Worm (Caenorhabditis elegans): ENCODE data around the gene pgp-1.
"Not testable (repeated sequence)": the region's sequence is repeated elsewhere in the genome, so short reads cannot be mapped to it uniquely, and the experiment has no call there.

The pgp-1 gene

ce11 chrIV:12599158-12599557 lies at the start of gene pgp-1:
Gene pgp-1 (minus strand): TSS chrIV:12599169.
- TF ChIP-seq nhr-80 (tag; optimal IDR thresholded peaks at IDR 0.05) (peak; percentile 88), dox-1 (GFP tag; IDR thresholded peaks at IDR 0.05) (0 out of 2 replicates have a peak, but pooled peaks have one; percentile 28), cebp-1 (GFP tag; IDR thresholded peaks at IDR 0.05) (no peak), cebp-1 (tag; optimal IDR thresholded peaks at IDR 0.05) (peak; percentile 16), tlf-1 (GFP tag; optimal IDR thresholded peaks at IDR 0.05) (no peak)

ce11 chrIV:12640875-12641860 lies 42.2 kb upstream of the pgp-1 start:
- TF ChIP-seq T07F8.4 (tag; optimal IDR thresholded peaks at IDR 0.05) (no peak), sdz-38 (tag; optimal IDR thresholded peaks at IDR 0.05) (no peak), madf-6 (GFP tag; IDR thresholded peaks at IDR 0.05) (no peak), ztf-3 (GFP tag; optimal IDR thresholded peaks at IDR 0.05) (no peak), ceh-79 (tag; optimal IDR thresholded peaks at IDR 0.05) (no peak), madf-3 (GFP tag; IDR thresholded peaks at IDR 0.05) (no peak), F37B4.10 (GFP tag; IDR thresholded peaks at IDR 0.05) (no peak), F57C9.4 (tag; optimal IDR thresholded peaks at IDR 0.05) (no peak), atf-7 (tag; optimal IDR thresholded peaks at IDR 0.05) (no peak), F57A8.1 (GFP tag; optimal IDR thresholded peaks at IDR 0.05) (no peak), egl-18 (GFP tag; IDR thresholded peaks at IDR 0.05) (no peak), lsy-27 (tag; optimal IDR thresholded peaks at IDR 0.05; ENCODE audit: borderline replicate concordance, insufficient read depth) (no peak), madf-8 (GFP tag; conservative IDR thresholded peaks at IDR 0.05) (no peak), dpl-1 (GFP tag; optimal IDR thresholded peaks at IDR 0.05) (no peak), gei-17 (GFP tag; optimal IDR thresholded peaks at IDR 0.05) (no peak), dox-1 (GFP tag; IDR thresholded peaks at IDR 0.05) (no peak), nhr-27 (tag; optimal IDR thresholded peaks at IDR 0.05) (no peak), egl-44 (GFP tag; IDR thresholded peaks at IDR 0.05) (no peak), snpc-3.4 (tag; optimal IDR thresholded peaks at IDR 0.05) (no peak)

ce11 chrIV:12640137-12640536 lies 41.2 kb upstream of the pgp-1 start, which contains the start of gene vha-7:
Gene vha-7 (plus strand): TSS chrIV:12640462.
- TF ChIP-seq madf-6 (GFP tag; IDR thresholded peaks at IDR 0.05) (peak; percentile 36), hrde-1 (tag; optimal IDR thresholded peaks at IDR 0.05; ENCODE audit: borderline replicate concordance) (no peak), mes-4 (tag; optimal IDR thresholded peaks at IDR 0.05) (no peak), lsl-1 (GFP tag; optimal IDR thresholded peaks at IDR 0.05) (peak; percentile 69), snpc-3.4 (tag; optimal IDR thresholded peaks at IDR 0.05) (peak; percentile 8), C06A6.2 (GFP tag; conservative IDR thresholded peaks at IDR 0.05) (no peak), madf-8 (GFP tag; conservative IDR thresholded peaks at IDR 0.05) (peak; percentile 71)

- TF ChIP-seq somi-1 (GFP tag; optimal IDR thresholded peaks at IDR 0.05); tlf-1 (GFP tag; optimal IDR thresholded peaks at IDR 0.05); dox-1 (GFP tag; IDR thresholded peaks at IDR 0.05): not testable (repeated sequence)
These were observed 40.3 kb upstream of the pgp-1 start, which contains the start of gene C26H9A.3 for ce11 chrIV:12639311-12639710. Gene C26H9A.3 (minus strand): TSS chrIV:12639411.

- no peak for TF ChIP-seq D2030.7 (GFP tag; IDR thresholded peaks at IDR 0.05)
These were observed 38.4 kb upstream of the pgp-1 start for ce11 chrIV:12637340-12637739.
